Worm (Caenorhabditis elegans): ENCODE data around the gene rnp-3.

The rnp-3 gene

DNA sequence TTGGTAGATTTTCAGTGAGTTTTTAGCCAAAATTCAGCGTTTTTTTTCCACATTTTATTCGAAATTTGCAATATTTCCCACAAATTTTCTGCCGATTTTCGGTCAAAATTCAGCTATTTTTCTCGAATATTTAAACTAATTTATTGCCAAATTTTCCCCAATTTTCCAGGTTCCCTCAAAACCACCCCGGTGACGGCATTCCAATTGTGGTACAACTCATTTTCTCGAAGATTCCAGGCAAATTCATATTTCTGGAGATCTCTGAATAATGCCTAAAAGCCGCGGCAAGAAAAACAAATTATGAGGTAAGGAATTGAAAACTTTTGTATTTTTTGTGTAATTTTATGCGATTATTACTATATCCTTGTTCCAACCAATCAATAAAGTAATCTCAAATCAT is 33.2 kb downstream of the rnp-3 start, which contains the start of gene osgn-1:
Gene osgn-1 (plus strand): TSS at position 301 of the 400 bp plus-strand sequence.
- TF ChIP-seq lir-3 (tag; optimal IDR thresholded peaks at IDR 0.05) (no peak), zip-11 (GFP tag; IDR thresholded peaks at IDR 0.05) (no peak), hif-1 (tag; optimal IDR thresholded peaks at IDR 0.05) (no peak), zfp-2 (tag; optimal IDR thresholded peaks at IDR 0.05) (no peak), rbr-2 (tag; optimal IDR thresholded peaks at IDR 0.05) (no peak), nhr-10 (tag; optimal IDR thresholded peaks at IDR 0.05) (no peak), spr-3 (GFP tag; optimal IDR thresholded peaks at IDR 0.05) (no peak), lin-38 (GFP tag; IDR thresholded peaks at IDR 0.05) (no peak), ceh-82 (tag; optimal IDR thresholded peaks at IDR 0.05) (no peak), Y48G9A.11 (GFP tag; IDR thresholded peaks at IDR 0.05) (no peak)

DNA sequence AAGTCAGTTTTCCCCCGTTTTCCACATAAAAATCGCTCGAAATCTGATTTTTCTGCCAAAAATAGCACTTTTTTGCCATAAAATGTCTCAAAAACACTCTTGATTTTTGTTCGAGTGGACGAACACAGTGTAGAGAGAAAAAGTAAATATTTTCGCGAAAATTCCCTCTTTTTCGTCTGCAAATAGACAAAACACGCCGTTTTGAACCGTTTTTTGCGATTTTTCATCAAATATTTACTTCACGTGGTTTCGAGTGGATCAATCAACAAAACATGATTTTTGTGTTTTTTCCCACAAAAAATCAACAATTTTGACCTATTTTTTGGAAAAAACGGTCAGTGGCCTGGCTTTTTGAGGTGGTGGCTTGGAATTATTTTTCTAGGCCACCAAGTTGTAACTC is 35.2 kb downstream of the rnp-3 start:
- TF ChIP-seq ztf-11 (tag; optimal IDR thresholded peaks at IDR 0.05), result no peak
- no peak for TF ChIP-seq nhr-42 (GFP tag; IDR thresholded peaks at IDR 0.05)
- TF ChIP-seq F26F4.8 (GFP tag; conservative IDR thresholded peaks at IDR 0.05), result no peak
- TF ChIP-seq jun-1 (tag; optimal IDR thresholded peaks at IDR 0.05), result no peak
- no peak for TF ChIP-seq Y105C5A.15 (GFP tag; IDR thresholded peaks at IDR 0.05)
- no peak for TF ChIP-seq F49E8.2 (tag; optimal IDR thresholded peaks at IDR 0.05; ENCODE audit: borderline replicate concordance)
- no peak for TF ChIP-seq zip-2 (tag; optimal IDR thresholded peaks at IDR 0.05)
- TF ChIP-seq lir-3 (tag; optimal IDR thresholded peaks at IDR 0.05), result no peak
- no peak for TF ChIP-seq dmd-8 (GFP tag; IDR thresholded peaks at IDR 0.05)
- TF ChIP-seq lin-39 (tag; optimal IDR thresholded peaks at IDR 0.05), result no peak
- TF ChIP-seq nhr-76 (tag; optimal IDR thresholded peaks at IDR 0.05), result no peak
- no peak for TF ChIP-seq nhr-10 (tag; optimal IDR thresholded peaks at IDR 0.05)
- TF ChIP-seq mep-1 (tag; optimal IDR thresholded peaks at IDR 0.05), result no peak
- no peak for TF ChIP-seq pha-4 (GFP tag; IDR thresholded peaks at IDR 0.05)
- no peak for TF ChIP-seq pha-4 (tag; optimal IDR thresholded peaks at IDR 0.05)

DNA sequence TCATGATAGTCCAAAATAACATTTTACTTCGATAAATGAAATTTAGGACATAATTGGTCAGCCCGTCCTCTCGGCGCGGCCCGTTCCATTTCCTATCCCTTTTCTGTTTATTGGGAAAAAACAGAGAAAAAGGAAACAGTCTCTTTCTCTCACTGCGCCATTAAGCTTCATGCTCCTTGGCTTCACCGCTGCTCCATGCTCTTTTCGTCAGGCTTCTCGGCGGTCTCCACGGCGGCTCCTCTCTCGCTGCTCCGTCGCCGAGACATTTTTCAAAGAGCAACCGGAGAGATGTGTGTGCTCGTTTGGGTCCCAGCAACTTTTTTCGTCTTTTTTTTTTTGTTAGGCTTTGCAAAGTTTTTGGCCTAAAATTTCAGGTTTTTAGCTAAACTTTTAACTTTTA is 37.0 kb downstream of the rnp-3 start:
- TF ChIP-seq mdl-1 (tag; optimal IDR thresholded peaks at IDR 0.05) (peak; percentile 33 to 67), lin-39 (tag; optimal IDR thresholded peaks at IDR 0.05) (no peak), F44E2.7 (GFP tag; IDR thresholded peaks at IDR 0.05) (no peak), ceh-20 (GFP tag; IDR thresholded peaks at IDR 0.05) (no peak), jun-1 (tag; optimal IDR thresholded peaks at IDR 0.05) (no peak), ctbp-1 (GFP tag; IDR thresholded peaks at IDR 0.05) (0 out of 2 replicates have a peak, but pooled peaks have one; percentile 20), hlh-11 (tag; optimal IDR thresholded peaks at IDR 0.05) (peak; percentile 2), nhr-10 (tag; optimal IDR thresholded peaks at IDR 0.05) (no peak), mes-2 (tag; optimal IDR thresholded peaks at IDR 0.05; ENCODE audit: poor library complexity, severe bottlenecking) (peak; percentile 12), set-16 (GFP tag; IDR thresholded peaks at IDR 0.05) (peak; percentile 74), Y48G9A.11 (GFP tag; IDR thresholded peaks at IDR 0.05) (no peak), nhr-41 (GFP tag; IDR thresholded peaks at IDR 0.05) (no peak), rbr-2 (tag; optimal IDR thresholded peaks at IDR 0.05) (peak; percentile 44), gei-8 (GFP tag; optimal IDR thresholded peaks at IDR 0.05) (no peak), unc-62 (GFP tag; optimal IDR thresholded peaks at IDR 0.05 in 1 of 2) (peak in 1 of 2 experiments; percentile 78), unc-62 (tag; optimal IDR thresholded peaks at IDR 0.05) (no peak), lsy-2 (tag; optimal IDR thresholded peaks at IDR 0.05) (peak in 1 of 2 experiments; percentile 5), tag-97 (GFP tag; IDR thresholded peaks at IDR 0.05) (no peak), mdt-29 (GFP tag; IDR thresholded peaks at IDR 0.05) (no peak), T20F7.1 (GFP tag; optimal IDR thresholded peaks at IDR 0.05) (no peak), lin-1 (GFP tag; IDR thresholded peaks at IDR 0.05) (no peak)
